Worm (Caenorhabditis elegans) whole organism, L4 larva: ENCODE data around the gene R04B5.6.

Source experiments
- D1046.2 ChIP-seq: fragments of 200-800 bp; sonication (Bioruptor generic); IDR thresholded peaks from 2 replicates; pipeline ENCODE4 v1.3.6; 2022; ENCODE audit warnings: missing genetic modification characterization, missing compliant biosample characterization
- F10B5.3 ChIP-seq: sonication (generic microtip); optimal IDR thresholded peaks from 2 replicates; lab custom pipeline; 2016; ENCODE audit warnings: mild to moderate bottlenecking, missing genetic modification characterization, missing compliant biosample characterization
- F26F4.8 ChIP-seq: fragments of 200-800 bp; sonication (Bioruptor generic); conservative IDR thresholded peaks from 2 replicates; pipeline ENCODE4 v1.3.6; 2022; ENCODE audit warnings: missing genetic modification characterization, missing compliant biosample characterization
- F37D6.2 ChIP-seq: sonication (generic microtip); optimal IDR thresholded peaks from 2 replicates; lab custom pipeline; 2016; ENCODE audit warnings: mild to moderate bottlenecking, missing genetic modification characterization, missing compliant biosample characterization
- F44E2.7 ChIP-seq: fragments of 200-800 bp; sonication (Bioruptor generic); IDR thresholded peaks from 2 replicates; pipeline ENCODE4 v2.1.2; 2022; ENCODE audit warnings: missing genetic modification characterization, missing compliant biosample characterization
- T26A8.4 ChIP-seq: fragments of 200-800 bp; sonication (Bioruptor generic); IDR thresholded peaks from 2 replicates; pipeline ENCODE4 v1.3.6; 2022; ENCODE audit warnings: missing genetic modification characterization, missing compliant biosample characterization
- Y48G9A.11 ChIP-seq: fragments of 200-800 bp; sonication (Bioruptor generic); IDR thresholded peaks from 2 replicates; pipeline ENCODE4 v1.3.6; 2022; ENCODE audit warnings: missing genetic modification reagents, missing genetic modification characterization, missing compliant biosample characterization
- arid-1 ChIP-seq: fragments of 200-800 bp; sonication (Bioruptor generic); conservative IDR thresholded peaks from 2 replicates; pipeline ENCODE4 v1.3.6; 2022; ENCODE audit warnings: missing genetic modification reagents, missing genetic modification characterization, missing compliant biosample characterization
- ceh-20 ChIP-seq: fragments of 200-800 bp; sonication (Bioruptor generic); IDR thresholded peaks from 2 replicates; pipeline ENCODE4 v1.3.6; 2022; ENCODE audit warnings: missing genetic modification reagents, missing genetic modification characterization, missing compliant biosample characterization
- ceh-32 ChIP-seq: sonication (generic microtip); optimal IDR thresholded peaks from 2 replicates; lab custom pipeline; 2016; ENCODE audit warnings: mild to moderate bottlenecking, missing genetic modification characterization, missing compliant biosample characterization; ENCODE audit not compliant: poor library complexity
- ceh-44 ChIP-seq: fragments of 200-800 bp; sonication (Bioruptor generic); IDR thresholded peaks from 2 replicates; pipeline ENCODE4 v1.3.6; 2022; ENCODE audit warnings: missing genetic modification reagents, missing genetic modification characterization, missing compliant biosample characterization
- ceh-62 ChIP-seq: sonication (generic microtip); optimal IDR thresholded peaks from 2 replicates; lab custom pipeline; 2017; ENCODE audit warnings: missing biosample characterization, missing genetic modification characterization
- ces-1 ChIP-seq: fragments of 150-350 bp; sonication (generic microtip); optimal IDR thresholded peaks from 4 replicates; lab custom pipeline; 2014; ENCODE audit warnings: missing biosample characterization, missing genetic modification reagents, missing genetic modification characterization
- cey-2 ChIP-seq: sonication (generic microtip); optimal IDR thresholded peaks from 3 replicates; lab custom pipeline; 2017; ENCODE audit warnings: missing genetic modification characterization, mild to moderate bottlenecking, missing compliant biosample characterization, antibody characterized with exemption, borderline replicate concordance; ENCODE audit not compliant: insufficient read depth
- daf-12 ChIP-seq: fragments of 150-350 bp; optimal IDR thresholded peaks from 2 replicates; lab custom pipeline; 2014; ENCODE audit warnings: missing biosample characterization, missing genetic modification reagents, missing genetic modification characterization
- daf-19 ChIP-seq: fragments of 200-800 bp; sonication (Bioruptor generic); conservative IDR thresholded peaks from 2 replicates; pipeline ENCODE4 v1.3.6; 2022; ENCODE audit warnings: missing genetic modification characterization, missing compliant biosample characterization
- dmd-8 ChIP-seq: fragments of 200-800 bp; sonication (Bioruptor generic); IDR thresholded peaks from 2 replicates; pipeline ENCODE4 v1.3.6; 2022; ENCODE audit warnings: missing genetic modification characterization, missing compliant biosample characterization
- dpl-1 ChIP-seq: fragments of 150-350 bp; optimal IDR thresholded peaks from 2 replicates; lab custom pipeline; 2014; ENCODE audit warnings: missing biosample characterization, missing genetic modification reagents, missing genetic modification characterization
- dve-1 ChIP-seq: sonication (generic microtip); optimal IDR thresholded peaks from 2 replicates; lab custom pipeline; 2017; ENCODE audit warnings: antibody characterized with exemption, mild to moderate bottlenecking, missing genetic modification characterization, missing compliant biosample characterization; ENCODE audit not compliant: insufficient read depth
- egl-27 ChIP-seq: sonication (generic microtip); optimal IDR thresholded peaks from 3 replicates; lab custom pipeline; 2017; ENCODE audit warnings: missing biosample characterization, missing genetic modification reagents, missing genetic modification characterization
- egl-43 ChIP-seq: fragments of 200-800 bp; sonication (Bioruptor generic); IDR thresholded peaks from 2 replicates; pipeline ENCODE4 v1.3.6; 2022; ENCODE audit warnings: missing genetic modification reagents, missing genetic modification characterization, missing compliant biosample characterization
- fkh-10 ChIP-seq: fragments of 150-350 bp; optimal IDR thresholded peaks from 2 replicates; lab custom pipeline; 2014; ENCODE audit warnings: missing biosample characterization, missing genetic modification reagents, missing genetic modification characterization
- gei-8 ChIP-seq: fragments of 200-800 bp; sonication (Bioruptor generic); optimal IDR thresholded peaks from 2 replicates; lab custom pipeline; 2018; ENCODE audit warnings: mild to moderate bottlenecking, missing genetic modification characterization, missing compliant biosample characterization
- hif-1 ChIP-seq, 2 experiments: sonication (generic microtip); optimal IDR thresholded peaks; 2 replicates each; lab custom pipeline; 2016 to 2017; ENCODE audit warnings: missing compliant biosample characterization in 2 of 2, missing genetic modification characterization in 2 of 2, missing genetic modification reagents in 2 of 2, missing genotype in 2 of 2, mild to moderate bottlenecking in 1 of 2
- hlh-11 ChIP-seq: fragments of 200-800 bp; sonication (Bioruptor generic); optimal IDR thresholded peaks from 2 replicates; lab custom pipeline; 2018; ENCODE audit warnings: mild to moderate bottlenecking, missing genetic modification characterization, missing compliant biosample characterization
- hlh-30 ChIP-seq: sonication (generic microtip); optimal IDR thresholded peaks from 2 replicates; lab custom pipeline; 2017; ENCODE audit warnings: antibody characterized with exemption, mild to moderate bottlenecking, missing genetic modification characterization, missing compliant biosample characterization; ENCODE audit not compliant: insufficient read depth
- hmg-1.1 ChIP-seq: fragments of 200-800 bp; sonication (Bioruptor generic); IDR thresholded peaks from 2 replicates; pipeline ENCODE4 v1.3.6; 2022; ENCODE audit warnings: missing genetic modification reagents, missing genetic modification characterization, missing compliant biosample characterization
- lim-7 ChIP-seq: fragments of 200-800 bp; sonication (Bioruptor generic); IDR thresholded peaks from 2 replicates; pipeline ENCODE4 v1.3.6; 2022; ENCODE audit warnings: missing genetic modification characterization, missing compliant biosample characterization
- lin-1 ChIP-seq: fragments of 200-800 bp; sonication (Bioruptor generic); IDR thresholded peaks from 2 replicates; pipeline ENCODE4 v1.3.6; 2022; ENCODE audit warnings: missing genetic modification reagents, missing genetic modification characterization, missing compliant biosample characterization
- lir-3 ChIP-seq: sonication (generic microtip); optimal IDR thresholded peaks from 2 replicates; lab custom pipeline; 2016; ENCODE audit warnings: mild to moderate bottlenecking, missing genetic modification characterization, missing compliant biosample characterization
- lsy-2 ChIP-seq, 2 experiments: fragments of 150-350 bp in 1 of 2; sonication (generic microtip) in 1 of 2; optimal IDR thresholded peaks; 2 replicates each; lab custom pipeline; 2014 to 2017; ENCODE audit warnings: missing biosample characterization in 2 of 2, missing genetic modification characterization in 2 of 2
- madf-9 ChIP-seq: fragments of 200-800 bp; sonication (Bioruptor generic); conservative IDR thresholded peaks from 2 replicates; pipeline ENCODE4 v1.3.6; 2022; ENCODE audit warnings: missing genetic modification reagents, missing genetic modification characterization, missing compliant biosample characterization
- mdl-1 ChIP-seq, 2 experiments: fragments of 150-350 bp in 1 of 2; sonication (generic microtip) in 1 of 2; optimal IDR thresholded peaks; 2 replicates each; lab custom pipeline; 2014 to 2017; ENCODE audit warnings: missing biosample characterization in 2 of 2, missing genetic modification characterization in 2 of 2
- mep-1 ChIP-seq: fragments of 150-350 bp; sonication (generic microtip); optimal IDR thresholded peaks from 3 replicates; lab custom pipeline; 2014; ENCODE audit warnings: missing biosample characterization, missing genetic modification characterization
- mes-2 ChIP-seq: sonication (generic microtip); optimal IDR thresholded peaks from 2 replicates; lab custom pipeline; 2016; ENCODE audit warnings: missing genotype, mild to moderate bottlenecking, missing genetic modification characterization, missing compliant biosample characterization; ENCODE audit not compliant: poor library complexity, severe bottlenecking
- mxl-3 ChIP-seq: fragments of 200-800 bp; sonication (Bioruptor generic); optimal IDR thresholded peaks from 2 replicates; lab custom pipeline; 2018; ENCODE audit warnings: mild to moderate bottlenecking, missing genetic modification characterization, missing compliant biosample characterization
- nhr-10 ChIP-seq: fragments of 150-350 bp; optimal IDR thresholded peaks from 2 replicates; lab custom pipeline; 2014; ENCODE audit warnings: missing biosample characterization, missing genetic modification characterization
- nhr-102 ChIP-seq: sonication (generic microtip); optimal IDR thresholded peaks from 2 replicates; lab custom pipeline; 2016; ENCODE audit warnings: mild to moderate bottlenecking, missing genetic modification characterization, moderate library complexity, missing compliant biosample characterization
- nhr-111 ChIP-seq: fragments of 200-800 bp; sonication (Bioruptor generic); optimal IDR thresholded peaks from 2 replicates; lab custom pipeline; 2018; ENCODE audit warnings: mild to moderate bottlenecking, missing genetic modification characterization, missing compliant biosample characterization
- nhr-237 ChIP-seq: sonication (generic microtip); optimal IDR thresholded peaks from 2 replicates; lab custom pipeline; 2017; ENCODE audit warnings: missing biosample characterization, missing genetic modification characterization
- nhr-28 ChIP-seq: fragments of 150-350 bp; optimal IDR thresholded peaks from 2 replicates; lab custom pipeline; 2014; ENCODE audit warnings: missing biosample characterization, missing genetic modification characterization
- nhr-41 ChIP-seq: fragments of 200-800 bp; sonication (Bioruptor generic); IDR thresholded peaks from 2 replicates; pipeline ENCODE4 v1.3.6; 2022; ENCODE audit warnings: missing genetic modification reagents, missing genetic modification characterization, missing compliant biosample characterization
- pqm-1 ChIP-seq: sonication (generic microtip); optimal IDR thresholded peaks from 2 replicates; lab custom pipeline; 2017; ENCODE audit warnings: missing biosample characterization, missing genetic modification characterization
- rbr-2 ChIP-seq: sonication (generic microtip); optimal IDR thresholded peaks from 2 replicates; lab custom pipeline; 2016; ENCODE audit warnings: missing genotype, missing genetic modification characterization, missing compliant biosample characterization
- set-16 ChIP-seq: fragments of 200-800 bp; sonication (Bioruptor generic); IDR thresholded peaks from 2 replicates; pipeline ENCODE4 v1.3.6; 2022; ENCODE audit warnings: missing genetic modification reagents, missing genetic modification characterization, missing compliant biosample characterization
- snpc-4 ChIP-seq: fragments of 150-350 bp; optimal IDR thresholded peaks from 2 replicates; lab custom pipeline; 2014; ENCODE audit warnings: missing biosample characterization, missing genetic modification characterization
- tra-1 ChIP-seq: fragments of 200-800 bp; sonication (Bioruptor generic); IDR thresholded peaks from 2 replicates; pipeline ENCODE4 v1.3.6; 2022; ENCODE audit warnings: missing genetic modification reagents, missing genetic modification characterization, missing compliant biosample characterization
- unc-62 ChIP-seq, 3 experiments: fragments of 150-350 bp in 1 of 3; sonication (generic microtip); optimal IDR thresholded peaks in 2 of 3; peaks in 1 of 3; 1 replicate in 1 of 3; 2 replicates in 2 of 3; lab custom pipeline; 2014 to 2017; ENCODE audit warnings: missing biosample characterization in 3 of 3, missing genetic modification characterization in 3 of 3, missing genetic modification reagents in 3 of 3, missing genotype in 1 of 3
- zfp-3 ChIP-seq: fragments of 200-800 bp; sonication (Bioruptor generic); conservative IDR thresholded peaks from 2 replicates; pipeline ENCODE4 v1.3.6; 2022; ENCODE audit warnings: missing genetic modification reagents, missing genetic modification characterization, missing compliant biosample characterization
- ztf-11 ChIP-seq: fragments of 150-350 bp; optimal IDR thresholded peaks from 2 replicates; lab custom pipeline; 2014; ENCODE audit warnings: missing biosample characterization, missing genetic modification characterization

The R04B5.6 gene

DNA sequence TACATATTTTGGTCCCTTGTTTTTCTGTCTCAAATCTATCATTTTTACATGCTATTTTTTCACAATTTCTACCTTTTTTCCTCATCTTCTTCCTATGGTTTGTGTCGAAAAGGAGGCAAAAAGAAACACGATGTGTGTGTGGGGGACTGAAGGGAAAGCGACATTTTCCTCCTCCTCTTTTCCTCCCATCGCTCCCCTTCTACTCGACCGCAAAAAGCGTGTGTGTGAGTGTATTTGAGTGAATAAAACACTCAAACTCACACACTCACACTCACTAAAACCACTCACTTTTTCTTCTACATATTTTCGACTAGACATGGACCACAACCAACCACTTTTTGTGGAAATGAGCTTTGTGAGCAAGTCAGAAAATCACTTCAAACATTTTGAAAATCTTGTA lies 43.5 kb upstream of the R04B5.6 start:
- TF ChIP-seq daf-19 (GFP tag; lab: Robert Waterston, UW) (no peak), D1046.2 (GFP tag; lab: Robert Waterston, UW) (no peak), dve-1 (tag; lab: Kevin White, UChicago) (peak; percentile 24), nhr-10 (tag; lab: Kevin White, UChicago) (no peak), mxl-3 (peak; percentile 17), hlh-11 (tag; lab: Kevin White, UChicago) (peak; percentile 54), daf-12 (tag; lab: Kevin White, UChicago) (no peak), T26A8.4 (GFP tag; lab: Robert Waterston, UW) (0 out of 2 replicates have a peak, but pooled peaks have one; percentile 31), hlh-30 (tag; lab: Kevin White, UChicago) (peak; percentile 31), unc-62 (GFP tag; optimal IDR thresholded peaks at IDR 0.05 in 1 of 2; lab: Kevin White, UChicago) (no peak), unc-62 (tag; optimal IDR thresholded peaks at IDR 0.05; lab: Kevin White, UChicago) (no peak), egl-43 (GFP tag; lab: Robert Waterston, UW) (0 out of 2 replicates have a peak, but pooled peaks have one; percentile 20), ceh-20 (GFP tag; lab: Robert Waterston, UW) (peak; percentile 53; the same call in 1 of the 2 replicates), egl-27 (tag; lab: Kevin White, UChicago) (no peak), ceh-62 (tag; lab: Kevin White, UChicago) (no peak), hif-1 (tag; optimal IDR thresholded peaks at IDR 0.05; lab: Kevin White, UChicago) (peak in 1 of 2 experiments; percentile 16), ceh-44 (GFP tag; lab: Robert Waterston, UW) (no peak), nhr-102 (tag; lab: Kevin White, UChicago) (no peak), dpl-1 (GFP tag; lab: Kevin White, UChicago) (no peak), F44E2.7 (no peak), nhr-237 (tag; lab: Kevin White, UChicago) (no peak), pqm-1 (tag; lab: Kevin White, UChicago) (no peak), lsy-2 (tag; optimal IDR thresholded peaks at IDR 0.05; lab: Kevin White, UChicago) (peak; percentile 11 to 72), mes-2 (tag; lab: Kevin White, UChicago) (peak; percentile 57), F26F4.8 (GFP tag; lab: Robert Waterston, UW) (no peak), nhr-28 (tag; lab: Kevin White, UChicago) (peak; percentile 38), snpc-4 (tag; lab: Kevin White, UChicago) (no peak), mdl-1 (tag; optimal IDR thresholded peaks at IDR 0.05; lab: Kevin White, UChicago) (no peak), ztf-11 (tag; lab: Kevin White, UChicago) (no peak), madf-9 (no peak), mep-1 (peak; percentile 52), tra-1 (GFP tag; lab: Robert Waterston, UW) (peak; percentile 23; the same call in 1 of the 2 replicates), lim-7 (GFP tag; lab: Robert Waterston, UW) (0 out of 2 replicates have a peak, but pooled peaks have one; percentile 40), lir-3 (no peak), set-16 (GFP tag; lab: Robert Waterston, UW) (no peak), ces-1 (GFP tag; lab: Kevin White, UChicago) (no peak), F37D6.2 (no peak), cey-2 (tag; lab: Kevin White, UChicago) (no peak), dmd-8 (GFP tag; lab: Robert Waterston, UW) (no peak), rbr-2 (tag; lab: Kevin White, UChicago) (peak; percentile 39), arid-1 (GFP tag; lab: Robert Waterston, UW) (0 out of 2 replicates have a peak, but pooled peaks have one; percentile 6), hmg-1.1 (GFP tag; lab: Robert Waterston, UW) (peak; percentile 49; the same call in 1 of the 2 replicates), gei-8 (GFP tag; lab: Kevin White, UChicago) (no peak), Y48G9A.11 (GFP tag; lab: Robert Waterston, UW) (no peak), lin-1 (no peak), zfp-3 (GFP tag; lab: Robert Waterston, UW) (no peak), ceh-32 (tag; lab: Kevin White, UChicago) (no peak), nhr-111 (no peak), fkh-10 (peak; percentile 44), F10B5.3 (tag; lab: Kevin White, UChicago) (no peak), nhr-41 (GFP tag; lab: Robert Waterston, UW) (no peak)
